Worm (Caenorhabditis elegans) whole organism, young adult: Measurements from ENCODE around the gene swsn-6.

Experiments used
- B0019.2 ChIP-seq: fragments of 200-800 bp; sonication (Bioruptor generic); conservative IDR thresholded peaks from 2 replicates; pipeline ENCODE4 v1.3.6; 2022; ENCODE audit warnings: missing genetic modification reagents, missing genetic modification characterization, missing compliant biosample characterization
- B0035.1 ChIP-seq: sonication (generic microtip); optimal IDR thresholded peaks from 2 replicates; lab custom pipeline; 2016; ENCODE audit warnings: missing genetic modification characterization, mild to moderate bottlenecking, missing compliant biosample characterization, missing genotype, missing genetic modification reagents
- B0261.1 ChIP-seq: sonication (generic microtip); optimal IDR thresholded peaks from 2 replicates; lab custom pipeline; 2016; ENCODE audit warnings: mild to moderate bottlenecking, missing genetic modification characterization, moderate library complexity, missing compliant biosample characterization
- C06A6.2 ChIP-seq: fragments of 200-800 bp; sonication (Bioruptor generic); conservative IDR thresholded peaks from 2 replicates; pipeline ENCODE4 v1.3.6; 2022; ENCODE audit warnings: missing genetic modification characterization, missing compliant biosample characterization
- F49E8.2 ChIP-seq: sonication (generic microtip); optimal IDR thresholded peaks from 3 replicates; lab custom pipeline; 2017; ENCODE audit warnings: missing genetic modification characterization, mild to moderate bottlenecking, missing compliant biosample characterization, antibody characterized with exemption, moderate library complexity; ENCODE audit not compliant: insufficient read depth
- K11D2.4 ChIP-seq: fragments of 200-800 bp; sonication (Bioruptor generic); IDR thresholded peaks from 2 replicates; pipeline ENCODE4 v1.3.6; 2022; ENCODE audit warnings: missing genetic modification reagents, missing genetic modification characterization, missing compliant biosample characterization
- K12H6.12 ChIP-seq: fragments of 200-800 bp; sonication (Bioruptor generic); optimal IDR thresholded peaks from 2 replicates; lab custom pipeline; 2018; ENCODE audit warnings: mild to moderate bottlenecking, missing genetic modification characterization, missing compliant biosample characterization
- T07F8.4 ChIP-seq: sonication (generic microtip); optimal IDR thresholded peaks from 2 replicates; lab custom pipeline; 2016; ENCODE audit warnings: mild to moderate bottlenecking, missing genetic modification characterization, moderate library complexity, missing compliant biosample characterization
- T26A5.8 ChIP-seq: sonication (generic microtip); optimal IDR thresholded peaks from 2 replicates; lab custom pipeline; 2016; ENCODE audit warnings: missing genetic modification characterization, missing compliant biosample characterization
- Y53F4B.3 ChIP-seq: fragments of 200-800 bp; sonication (Bioruptor generic); IDR thresholded peaks from 2 replicates; pipeline ENCODE4 v1.3.6; 2022; ENCODE audit warnings: missing genetic modification reagents, missing genetic modification characterization, missing compliant biosample characterization
- Y53G8AR.9 ChIP-seq: fragments of 200-800 bp; sonication (Bioruptor generic); conservative IDR thresholded peaks from 2 replicates; pipeline ENCODE4 v1.3.6; 2022; ENCODE audit warnings: missing genetic modification reagents, missing genetic modification characterization, missing compliant biosample characterization
- ZK185.1 ChIP-seq: sonication (generic microtip); optimal IDR thresholded peaks from 2 replicates; lab custom pipeline; 2016; ENCODE audit warnings: mild to moderate bottlenecking, missing genetic modification characterization, missing compliant biosample characterization; ENCODE audit not compliant: poor library complexity, severe bottlenecking
- akir-1 ChIP-seq: fragments of 200-800 bp; sonication (Bioruptor generic); optimal IDR thresholded peaks from 2 replicates; lab custom pipeline; 2018; ENCODE audit warnings: mild to moderate bottlenecking, missing genetic modification characterization, moderate library complexity, missing compliant biosample characterization
- aptf-2 ChIP-seq: fragments of 200-800 bp; sonication (Bioruptor generic); conservative IDR thresholded peaks from 2 replicates; pipeline ENCODE4 v1.3.6; 2022; ENCODE audit warnings: missing genetic modification reagents, missing genetic modification characterization, missing compliant biosample characterization
- attf-5 ChIP-seq: fragments of 200-800 bp; sonication (Bioruptor generic); optimal IDR thresholded peaks from 2 replicates; lab custom pipeline; 2018; ENCODE audit warnings: mild to moderate bottlenecking, missing genetic modification characterization, missing compliant biosample characterization
- cebp-1 ChIP-seq, 2 experiments: fragments of 200-800 bp in 1 of 2; sonication (Bioruptor generic) in 1 of 2; sonication (generic microtip) in 1 of 2; IDR thresholded peaks in 1 of 2; optimal IDR thresholded peaks in 1 of 2; 2 replicates each; pipeline versions ENCODE4 v1.3.6 to Lab custom; 2017 to 2022; ENCODE audit warnings: missing compliant biosample characterization in 2 of 2, missing genetic modification characterization in 2 of 2, mild to moderate bottlenecking in 1 of 2, missing genetic modification reagents in 1 of 2, moderate library complexity in 1 of 2
- ceh-100 ChIP-seq: fragments of 200-800 bp; sonication (Bioruptor generic); IDR thresholded peaks from 2 replicates; pipeline ENCODE4 v1.3.6; 2022; ENCODE audit warnings: missing genetic modification reagents, missing genetic modification characterization, missing compliant biosample characterization
- ceh-27 ChIP-seq: fragments of 200-800 bp; sonication (Bioruptor generic); optimal IDR thresholded peaks from 2 replicates; lab custom pipeline; 2018; ENCODE audit warnings: mild to moderate bottlenecking, missing genetic modification characterization, moderate library complexity, missing compliant biosample characterization
- chd-7 ChIP-seq: sonication (generic microtip); optimal IDR thresholded peaks from 2 replicates; lab custom pipeline; 2016; ENCODE audit warnings: mild to moderate bottlenecking, missing genetic modification characterization, moderate library complexity, missing compliant biosample characterization
- die-1 ChIP-seq: sonication (generic microtip); optimal IDR thresholded peaks from 2 replicates; lab custom pipeline; 2016; ENCODE audit warnings: missing genotype, mild to moderate bottlenecking, missing genetic modification characterization, missing compliant biosample characterization
- dpff-1 ChIP-seq: sonication (generic microtip); optimal IDR thresholded peaks from 2 replicates; lab custom pipeline; 2017; ENCODE audit warnings: mild to moderate bottlenecking, missing genetic modification characterization, missing compliant biosample characterization
- dpl-1 ChIP-seq: fragments of 150-350 bp; optimal IDR thresholded peaks from 2 replicates; lab custom pipeline; 2014; ENCODE audit warnings: missing biosample characterization, missing genetic modification reagents, missing genetic modification characterization
- efl-1 ChIP-seq: fragments of 150-350 bp; optimal IDR thresholded peaks from 2 replicates; lab custom pipeline; 2014; ENCODE audit warnings: missing biosample characterization, missing genetic modification reagents, missing genetic modification characterization
- gei-17 ChIP-seq: fragments of 200-800 bp; sonication (Bioruptor generic); optimal IDR thresholded peaks from 2 replicates; lab custom pipeline; 2018; ENCODE audit warnings: mild to moderate bottlenecking, missing genetic modification characterization, missing compliant biosample characterization
- hmg-1.2 ChIP-seq: fragments of 200-800 bp; sonication (Bioruptor generic); IDR thresholded peaks from 2 replicates; pipeline ENCODE4 v1.3.6; 2022; ENCODE audit warnings: missing genetic modification reagents, missing genetic modification characterization, missing compliant biosample characterization
- lag-1 ChIP-seq: fragments of 200-800 bp; sonication (Bioruptor generic); IDR thresholded peaks from 2 replicates; pipeline ENCODE4 v1.3.6; 2022; ENCODE audit warnings: missing genetic modification reagents, missing genetic modification characterization, missing compliant biosample characterization
- lir-1 ChIP-seq: fragments of 200-800 bp; sonication (Bioruptor generic); conservative IDR thresholded peaks from 2 replicates; pipeline ENCODE4 v1.3.6; 2022; ENCODE audit warnings: missing genetic modification reagents, missing genetic modification characterization, missing compliant biosample characterization
- madf-3 ChIP-seq: fragments of 200-800 bp; sonication (Bioruptor generic); IDR thresholded peaks from 2 replicates; pipeline ENCODE4 v1.3.6; 2022; ENCODE audit warnings: missing genetic modification reagents, missing genetic modification characterization, missing compliant biosample characterization
- madf-8 ChIP-seq: fragments of 200-800 bp; sonication (Bioruptor generic); conservative IDR thresholded peaks from 2 replicates; pipeline ENCODE4 v1.3.6; 2022; ENCODE audit warnings: missing genetic modification reagents, missing genetic modification characterization, missing compliant biosample characterization
- rcor-1 ChIP-seq: fragments of 200-800 bp; sonication (Bioruptor generic); IDR thresholded peaks from 2 replicates; pipeline ENCODE4 v1.3.6; 2022; ENCODE audit warnings: missing genetic modification reagents, missing genetic modification characterization, missing compliant biosample characterization
- repo-1 ChIP-seq: sonication (generic microtip); optimal IDR thresholded peaks from 2 replicates; lab custom pipeline; 2017; ENCODE audit warnings: mild to moderate bottlenecking, missing genetic modification characterization, missing compliant biosample characterization
- sdz-38 ChIP-seq: sonication (generic microtip); optimal IDR thresholded peaks from 2 replicates; lab custom pipeline; 2016; ENCODE audit warnings: missing genotype, missing genetic modification characterization, missing compliant biosample characterization
- tlf-1 ChIP-seq: fragments of 200-800 bp; sonication (Bioruptor generic); optimal IDR thresholded peaks from 2 replicates; lab custom pipeline; 2018; ENCODE audit warnings: mild to moderate bottlenecking, missing genetic modification characterization, missing compliant biosample characterization
- unc-130 ChIP-seq: sonication (generic microtip); optimal IDR thresholded peaks from 2 replicates; lab custom pipeline; 2016; ENCODE audit warnings: missing genetic modification reagents, missing genetic modification characterization, missing compliant biosample characterization
- xnd-1 ChIP-seq: sonication (generic microtip); optimal IDR thresholded peaks from 2 replicates; lab custom pipeline; 2016; ENCODE audit warnings: missing genotype, missing genetic modification reagents, missing genetic modification characterization, missing compliant biosample characterization
- zfh-2 ChIP-seq: fragments of 200-800 bp; sonication (Bioruptor generic); conservative IDR thresholded peaks from 2 replicates; pipeline ENCODE4 v1.3.6; 2022; ENCODE audit warnings: missing genetic modification reagents, missing genetic modification characterization, missing compliant biosample characterization
- zim-3 ChIP-seq: sonication (generic microtip); optimal IDR thresholded peaks from 2 replicates; lab custom pipeline; 2017; ENCODE audit warnings: mild to moderate bottlenecking, missing genetic modification characterization, moderate library complexity, missing compliant biosample characterization
- ztf-18 ChIP-seq: sonication (generic microtip); optimal IDR thresholded peaks from 2 replicates; lab custom pipeline; 2016; ENCODE audit warnings: missing genotype, mild to moderate bottlenecking, missing genetic modification characterization, missing compliant biosample characterization

Gene swsn-6

ce11 chrIV:5409112-5409511 is 14.3 kb downstream of the swsn-6 start:
- TF ChIP-seq gei-17, result no peak
- TF ChIP-seq hmg-1.2 (GFP tag; lab: Robert Waterston, UW), result no peak
- TF ChIP-seq die-1 (tag; lab: Kevin White, UChicago), result no peak
- TF ChIP-seq madf-3 (GFP tag; lab: Robert Waterston, UW), result no peak
- no peak for TF ChIP-seq xnd-1 (tag; lab: Kevin White, UChicago)
- no peak for TF ChIP-seq madf-8 (GFP tag; lab: Robert Waterston, UW)
- no peak for TF ChIP-seq lir-1
- no peak for TF ChIP-seq F49E8.2 (tag; lab: Kevin White, UChicago)
- no peak for TF ChIP-seq ceh-100 (GFP tag; lab: Robert Waterston, UW)
- no peak for TF ChIP-seq unc-130 (GFP tag; lab: Kevin White, UChicago)
- TF ChIP-seq efl-1 (GFP tag; lab: Kevin White, UChicago), result no peak
- no peak for TF ChIP-seq Y53F4B.3 (GFP tag; lab: Robert Waterston, UW)
- TF ChIP-seq rcor-1 (GFP tag; lab: Robert Waterston, UW), result no peak
- no peak for TF ChIP-seq ztf-18 (tag; lab: Kevin White, UChicago)
- TF ChIP-seq T26A5.8 (tag; lab: Kevin White, UChicago), result no peak
- TF ChIP-seq attf-5 (GFP tag; lab: Kevin White, UChicago), result no peak
- TF ChIP-seq Y53G8AR.9 (GFP tag; lab: Robert Waterston, UW), result no peak
- no peak for TF ChIP-seq B0035.1
- no peak for TF ChIP-seq ceh-27 (GFP tag; lab: Kevin White, UChicago)
- TF ChIP-seq K11D2.4, result no peak

DNA sequence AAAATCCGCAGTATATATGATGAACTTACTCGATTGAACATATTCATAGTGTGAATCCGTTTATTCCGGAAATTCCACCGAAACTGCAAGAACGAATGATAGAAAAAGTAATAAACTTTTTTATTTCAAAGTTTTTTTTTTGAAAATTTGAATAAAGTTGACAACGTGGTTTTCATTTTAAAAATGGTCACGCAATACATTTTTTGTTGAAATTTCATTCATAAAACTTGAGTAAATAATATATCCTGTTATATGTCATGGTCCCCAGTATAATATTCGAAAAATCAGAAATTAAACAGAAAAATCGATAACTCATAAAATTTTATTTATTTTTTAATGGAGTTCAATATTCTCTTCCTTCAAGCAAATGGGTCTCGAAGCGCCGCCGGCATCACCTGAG is 16.3 kb downstream of the swsn-6 start, which contains the start of gene ZK616.65:
Gene ZK616.65, minus strand, starts transcription at position 101 of the 400 bp plus-strand sequence.
- no peak for TF ChIP-seq B0261.1 (tag; lab: Kevin White, UChicago)
- TF ChIP-seq lag-1 (GFP tag; lab: Robert Waterston, UW), result no peak
- no peak for TF ChIP-seq T07F8.4 (tag; lab: Kevin White, UChicago)
- no peak for TF ChIP-seq C06A6.2
- no peak for TF ChIP-seq B0019.2 (GFP tag; lab: Robert Waterston, UW)
- TF ChIP-seq dpff-1 (tag; lab: Kevin White, UChicago), result no peak
- TF ChIP-seq dpl-1 (GFP tag; lab: Kevin White, UChicago), result no peak
- no peak for TF ChIP-seq cebp-1 (GFP tag; IDR thresholded peaks at IDR 0.05; lab: Robert Waterston, UW)
- no peak for TF ChIP-seq cebp-1 (tag; optimal IDR thresholded peaks at IDR 0.05; lab: Kevin White, UChicago)
- no peak for TF ChIP-seq ZK185.1 (tag; lab: Kevin White, UChicago)
- no peak for TF ChIP-seq tlf-1 (GFP tag; lab: Kevin White, UChicago)

ce11 chrIV:5411641-5412337 is 17.0 kb downstream of the swsn-6 start, which contains the start of gene ZK616.8:
TSS of gene ZK616.8 (minus strand) at chrIV:5412193.
- TF ChIP-seq lir-1 (no peak), chd-7 (no peak), repo-1 (tag; lab: Kevin White, UChicago) (no peak), aptf-2 (GFP tag; lab: Robert Waterston, UW) (no peak), K12H6.12 (tag; lab: Kevin White, UChicago) (no peak), sdz-38 (tag; lab: Kevin White, UChicago) (no peak), zim-3 (tag; lab: Kevin White, UChicago) (no peak), zfh-2 (GFP tag; lab: Robert Waterston, UW) (no peak), akir-1 (no peak)
- TF ChIP-seq, all 124 proteins: peak for 0
